Fruit fly (Drosophila melanogaster): ENCODE results near the gene Surf4.

Gene Surf4

dm6 chr3R:15319912-15320746 is 25.8 kb downstream of the Surf4 start, which contains the start of the genes CG6276 and CG44040 (continued):
- TF ChIP-seq CG12769 (tag; optimal IDR thresholded peaks at IDR 0.05), result peak; percentile 71
- no peak for TF ChIP-seq CG31388 (GFP tag; optimal IDR thresholded peaks at IDR 0.05)
- TF ChIP-seq gt (GFP tag; IDR thresholded peaks at IDR 0.05), result no peak
- no peak for TF ChIP-seq pnt (GFP tag; optimal IDR thresholded peaks at IDR 0.05)
- TF ChIP-seq Sry-δ (GFP tag; optimal IDR thresholded peaks at IDR 0.05), result peak; percentile 15
- TF ChIP-seq ap (GFP tag; IDR thresholded peaks at IDR 0.05), result no peak
- TF ChIP-seq Opbp (GFP tag; IDR thresholded peaks at IDR 0.05; ENCODE audit: partially characterized antibody), result no peak
- peak; percentile 6 for TF ChIP-seq CG8089 (GFP tag; optimal IDR thresholded peaks at IDR 0.05)
- peak; percentile 34 to 48 for TF ChIP-seq Pdp1 (GFP tag; optimal IDR thresholded peaks at IDR 0.05)
- TF ChIP-seq Ets65A (GFP tag), result peak; percentile 92
- TF ChIP-seq Optix (GFP tag; IDR thresholded peaks at IDR 0.05), result 0 out of 3 replicates have a peak, but pooled peaks have one; percentile 27
- peak; percentile 58 for TF ChIP-seq CG34376 (GFP tag; optimal IDR thresholded peaks at IDR 0.05)
- TF ChIP-seq CG7839 (tag; optimal IDR thresholded peaks at IDR 0.05), result peak; percentile 54
- TF ChIP-seq sug (tag; optimal IDR thresholded peaks at IDR 0.05), result peak; percentile 49
- no peak for TF ChIP-seq CG6175 (GFP tag; IDR thresholded peaks at IDR 0.05)
- peak; percentile 35 for TF ChIP-seq Dek (tag; optimal IDR thresholded peaks at IDR 0.05)
- TF ChIP-seq CG17568 (GFP tag; optimal IDR thresholded peaks at IDR 0.05), result no peak
- TF ChIP-seq Mes4 (GFP tag; optimal IDR thresholded peaks at IDR 0.05), result no peak
- peak; percentile 50 for TF ChIP-seq Camta (GFP tag; optimal IDR thresholded peaks at IDR 0.05)
- TF ChIP-seq phol (tag; optimal IDR thresholded peaks at IDR 0.05), result peak; percentile 42
- peak; percentile 13 for TF ChIP-seq org-1 (GFP tag; optimal IDR thresholded peaks at IDR 0.05)
- no peak for TF ChIP-seq seq (GFP tag; IDR thresholded peaks at IDR 0.05)
- no peak for TF ChIP-seq Ravus (GFP tag; IDR thresholded peaks at IDR 0.05)
- peak; percentile 13 for TF ChIP-seq CG8944 (GFP tag; optimal IDR thresholded peaks at IDR 0.05)
- TF ChIP-seq stc (GFP tag; IDR thresholded peaks at IDR 0.05), result no peak
- TF ChIP-seq lilli (GFP tag; optimal IDR thresholded peaks at IDR 0.05), result peak; percentile 64
- 0 out of 2 replicates have a peak, but pooled peaks have one; percentile 4 for TF ChIP-seq ara (GFP tag; IDR thresholded peaks at IDR 0.05)
- TF ChIP-seq CG10274 (GFP tag; optimal IDR thresholded peaks at IDR 0.05), result peak; percentile 47
- TF ChIP-seq amos (GFP tag; IDR thresholded peaks at IDR 0.05; ENCODE audit: partially characterized antibody), result peak; percentile 19; the same call in 1 of the 2 replicates
- TF ChIP-seq Side (GFP tag; optimal IDR thresholded peaks at IDR 0.05), result peak; percentile 6
- no peak for TF ChIP-seq sr (GFP tag; IDR thresholded peaks at IDR 0.05)
- no peak for TF ChIP-seq Aef1 (GFP tag; IDR thresholded peaks at IDR 0.05)
- TF ChIP-seq klu (GFP tag; IDR thresholded peaks at IDR 0.05), result 0 out of 2 replicates have a peak, but pooled peaks have one; percentile 14
- TF ChIP-seq CG1603 (tag; optimal IDR thresholded peaks at IDR 0.05), result peak; percentile 55
- TF ChIP-seq CG12236 (GFP tag; optimal IDR thresholded peaks at IDR 0.05), result no peak
- no peak for TF ChIP-seq repo (GFP tag; optimal IDR thresholded peaks at IDR 0.05)
- TF ChIP-seq knrl (GFP tag; IDR thresholded peaks at IDR 0.05; ENCODE audit: partially characterized antibody), result no peak
- peak; percentile 5 for TF ChIP-seq fd3F (GFP tag; optimal IDR thresholded peaks at IDR 0.05)
- TF ChIP-seq Doc2 (GFP tag; IDR thresholded peaks at IDR 0.05), result no peak
- no peak for TF ChIP-seq fd96Cb (tag; optimal IDR thresholded peaks at IDR 0.05)
- peak; percentile 88 for TF ChIP-seq sens (GFP tag)
- TF ChIP-seq CG2199 (GFP tag; IDR thresholded peaks at IDR 0.05), result no peak
- peak; percentile 34 for TF ChIP-seq nmo (GFP tag; optimal IDR thresholded peaks at IDR 0.05)
- TF ChIP-seq Six4 (GFP tag; optimal IDR thresholded peaks at IDR 0.05), result no peak
- TF ChIP-seq CG6254 (GFP tag; optimal IDR thresholded peaks at IDR 0.05), result no peak
- no peak for TF ChIP-seq ken (GFP tag; IDR thresholded peaks at IDR 0.05)
- no peak for TF ChIP-seq pros (GFP tag; optimal IDR thresholded peaks at IDR 0.05)
- TF ChIP-seq tx (GFP tag; optimal IDR thresholded peaks at IDR 0.05), result peak; percentile 52
- no peak for TF ChIP-seq Elba2 (GFP tag; optimal IDR thresholded peaks at IDR 0.05)
- TF ChIP-seq CG11093 (GFP tag; IDR thresholded peaks at IDR 0.05), result no peak
